Worm (Caenorhabditis elegans): ENCODE data around the gene F45E1.5.

F45E1.5 gene

DNA sequence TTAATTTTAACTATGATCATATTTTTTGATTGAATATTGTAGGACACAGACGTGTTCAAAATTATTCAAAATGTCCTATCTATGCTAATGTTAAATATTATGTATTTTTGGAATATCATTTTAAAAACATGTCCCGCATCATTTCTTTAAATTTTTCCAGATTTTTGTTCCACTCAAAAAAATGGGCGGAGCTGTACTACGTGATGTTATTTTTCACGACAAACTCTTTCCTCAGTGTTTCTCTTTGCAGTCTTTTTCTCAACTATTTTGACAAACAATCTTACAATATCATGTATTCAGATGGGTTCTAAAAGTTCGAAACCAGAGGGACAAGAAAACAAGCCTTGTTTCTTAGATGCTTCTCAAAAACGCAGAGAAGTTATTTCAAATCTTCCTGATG lies at the start of gene F45E1.5:
TSS of gene F45E1.5 (plus strand) at position 301 of the 400 bp plus-strand sequence.
- TF ChIP-seq aly-1 (tag; optimal IDR thresholded peaks at IDR 0.05): no peak
- TF ChIP-seq tra-4 (tag; optimal IDR thresholded peaks at IDR 0.05): no peak
- no peak for TF ChIP-seq hmg-4 (GFP tag; optimal IDR thresholded peaks at IDR 0.05)
- TF ChIP-seq F13C5.2 (tag; optimal IDR thresholded peaks at IDR 0.05): no peak
- TF ChIP-seq scrt-1 (GFP tag; IDR thresholded peaks at IDR 0.05): no peak
- no peak for TF ChIP-seq tbx-37 (GFP tag; conservative IDR thresholded peaks at IDR 0.05)
- TF ChIP-seq flt-1 (GFP tag; IDR thresholded peaks at IDR 0.05): no peak
- TF ChIP-seq ama-1 (optimal IDR thresholded peaks at IDR 0.05): no peak
- TF ChIP-seq B0310.2 (tag; optimal IDR thresholded peaks at IDR 0.05): no peak
- TF ChIP-seq pes-1 (GFP tag; IDR thresholded peaks at IDR 0.05): no peak
- no peak for TF ChIP-seq tbx-11 (GFP tag; IDR thresholded peaks at IDR 0.05)
- TF ChIP-seq hnd-1 (tag; optimal IDR thresholded peaks at IDR 0.05): no peak
- no peak for TF ChIP-seq hmbx-1 (tag; optimal IDR thresholded peaks at IDR 0.05)
- no peak for TF ChIP-seq ets-7 (tag; optimal IDR thresholded peaks at IDR 0.05)
- no peak for TF ChIP-seq ceh-36 (tag; optimal IDR thresholded peaks at IDR 0.05)
- TF ChIP-seq ceh-13 (GFP tag; optimal IDR thresholded peaks at IDR 0.05): no peak
- TF ChIP-seq sea-1 (GFP tag; conservative IDR thresholded peaks at IDR 0.05): no peak

DNA sequence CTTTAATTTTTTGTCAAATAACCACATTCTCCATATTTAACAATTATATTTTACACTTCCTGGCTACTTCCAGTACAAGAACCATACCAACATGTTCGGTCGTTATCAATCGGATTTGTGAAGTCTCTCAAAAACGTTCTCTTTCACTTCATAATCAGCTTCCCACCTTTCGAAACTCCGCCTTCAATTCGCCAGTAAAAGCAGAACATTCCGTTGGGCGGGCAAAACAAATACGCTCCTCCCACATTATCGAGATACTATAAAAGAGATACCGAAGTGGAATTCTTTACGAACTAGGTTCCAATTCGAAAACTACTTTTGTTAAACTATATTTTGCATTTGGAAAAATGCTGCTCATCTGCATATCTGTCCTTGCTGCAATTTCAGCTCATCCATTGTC lies 46.0 kb upstream of the F45E1.5 start, which contains the start of gene zig-3:
TSS of gene zig-3 (plus strand) at position 301 of the 400 bp plus-strand sequence.
- TF ChIP-seq B0310.2 (tag; optimal IDR thresholded peaks at IDR 0.05) (no peak), sea-1 (GFP tag; conservative IDR thresholded peaks at IDR 0.05) (no peak), tbx-37 (GFP tag; conservative IDR thresholded peaks at IDR 0.05) (no peak), F13C5.2 (tag; optimal IDR thresholded peaks at IDR 0.05) (no peak), pes-1 (GFP tag; IDR thresholded peaks at IDR 0.05) (no peak), ceh-13 (GFP tag; optimal IDR thresholded peaks at IDR 0.05) (no peak), ama-1 (optimal IDR thresholded peaks at IDR 0.05) (no peak), scrt-1 (GFP tag; IDR thresholded peaks at IDR 0.05) (no peak), ets-7 (tag; optimal IDR thresholded peaks at IDR 0.05) (no peak), tra-4 (tag; optimal IDR thresholded peaks at IDR 0.05) (no peak), hmbx-1 (tag; optimal IDR thresholded peaks at IDR 0.05) (no peak), flt-1 (GFP tag; IDR thresholded peaks at IDR 0.05) (no peak), hnd-1 (tag; optimal IDR thresholded peaks at IDR 0.05) (no peak), hmg-4 (GFP tag; optimal IDR thresholded peaks at IDR 0.05) (no peak)

DNA sequence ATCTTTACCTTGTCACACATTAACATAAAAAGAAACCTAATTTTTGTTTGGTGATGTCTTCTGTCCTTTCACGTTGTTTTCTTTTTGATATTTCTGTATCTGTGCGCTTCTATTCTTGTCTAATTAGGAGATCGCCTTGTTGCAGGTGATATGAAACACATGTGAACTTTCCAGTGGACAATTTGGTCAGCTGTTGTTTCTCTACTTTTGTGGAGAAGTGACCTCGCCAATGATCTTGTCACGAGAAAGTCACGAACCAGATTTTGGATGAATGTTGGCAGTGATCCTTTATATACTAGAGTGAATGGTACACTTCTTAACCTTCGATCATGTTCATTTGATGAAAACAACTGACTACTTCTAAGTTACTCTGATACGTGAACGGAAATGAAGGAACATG lies 44.0 kb upstream of the F45E1.5 start:
- TF ChIP-seq ceh-13 (GFP tag; optimal IDR thresholded peaks at IDR 0.05) (no peak), sea-1 (GFP tag; conservative IDR thresholded peaks at IDR 0.05) (no peak), scrt-1 (GFP tag; IDR thresholded peaks at IDR 0.05) (no peak), ceh-36 (tag; optimal IDR thresholded peaks at IDR 0.05) (no peak), tbx-37 (GFP tag; conservative IDR thresholded peaks at IDR 0.05) (no peak), tra-4 (tag; optimal IDR thresholded peaks at IDR 0.05) (no peak), F13C5.2 (tag; optimal IDR thresholded peaks at IDR 0.05) (no peak), tbx-11 (GFP tag; IDR thresholded peaks at IDR 0.05) (no peak), flt-1 (GFP tag; IDR thresholded peaks at IDR 0.05) (no peak)

DNA sequence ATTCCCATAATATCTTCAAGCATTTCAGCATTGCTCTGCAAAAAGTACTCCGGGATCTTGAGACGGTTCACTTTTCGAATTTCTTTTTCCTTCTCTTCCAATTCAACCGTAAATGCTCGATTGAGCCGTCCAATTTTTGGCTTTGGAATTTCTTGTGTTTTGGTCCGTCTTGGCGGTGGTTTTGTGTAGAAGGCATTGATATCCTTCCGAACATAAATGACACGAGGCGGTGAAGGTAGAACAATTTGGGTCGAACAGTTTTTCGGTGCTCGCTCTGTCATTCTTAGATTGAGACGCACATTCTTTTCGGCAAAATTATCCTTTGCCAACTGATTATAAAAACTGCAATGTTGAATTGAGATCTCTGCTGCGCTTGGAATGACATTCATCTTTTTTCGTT lies 33.8 kb upstream of the F45E1.5 start:
- TF ChIP-seq flt-1 (GFP tag; IDR thresholded peaks at IDR 0.05) (no peak), tbx-37 (GFP tag; conservative IDR thresholded peaks at IDR 0.05) (no peak), scrt-1 (GFP tag; IDR thresholded peaks at IDR 0.05) (no peak), hmg-4 (GFP tag; optimal IDR thresholded peaks at IDR 0.05) (no peak), pes-1 (GFP tag; IDR thresholded peaks at IDR 0.05) (no peak), ama-1 (optimal IDR thresholded peaks at IDR 0.05) (no peak), sea-1 (GFP tag; conservative IDR thresholded peaks at IDR 0.05) (no peak), tbx-11 (GFP tag; IDR thresholded peaks at IDR 0.05) (no peak), B0310.2 (tag; optimal IDR thresholded peaks at IDR 0.05) (no peak), hmbx-1 (tag; optimal IDR thresholded peaks at IDR 0.05) (no peak), ets-7 (tag; optimal IDR thresholded peaks at IDR 0.05) (no peak), aly-1 (tag; optimal IDR thresholded peaks at IDR 0.05) (no peak), ceh-36 (tag; optimal IDR thresholded peaks at IDR 0.05) (no peak), F13C5.2 (tag; optimal IDR thresholded peaks at IDR 0.05) (no peak)

DNA sequence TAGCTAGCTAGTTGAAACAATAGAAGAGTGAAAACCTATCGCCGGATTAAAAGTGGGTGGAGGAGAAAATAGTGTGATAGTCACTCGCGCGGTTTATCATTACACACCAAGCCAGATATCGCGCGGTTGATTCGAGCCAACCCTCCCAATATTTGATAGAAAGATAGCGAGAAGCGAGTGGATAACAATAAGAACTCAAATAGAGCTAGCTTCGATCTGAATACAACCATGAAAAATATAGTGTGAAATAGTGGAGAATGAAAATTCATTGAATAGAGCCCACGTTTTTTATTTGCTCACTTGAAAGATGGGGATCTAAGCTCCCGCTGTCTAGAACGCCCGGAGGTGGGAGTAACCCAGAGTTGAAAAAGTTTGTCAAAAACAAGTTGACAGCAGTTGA lies 31.5 kb upstream of the F45E1.5 start, which contains the start of gene tnt-3:
TSS of gene tnt-3 (minus strand) at position 101 of the 400 bp plus-strand sequence.
- TF ChIP-seq ets-7 (tag; optimal IDR thresholded peaks at IDR 0.05): no peak
- TF ChIP-seq aly-1 (tag; optimal IDR thresholded peaks at IDR 0.05): no peak
- no peak for TF ChIP-seq F13C5.2 (tag; optimal IDR thresholded peaks at IDR 0.05)
- TF ChIP-seq tbx-11 (GFP tag; IDR thresholded peaks at IDR 0.05): no peak
- no peak for TF ChIP-seq scrt-1 (GFP tag; IDR thresholded peaks at IDR 0.05)
- TF ChIP-seq tra-4 (tag; optimal IDR thresholded peaks at IDR 0.05): no peak
- TF ChIP-seq sea-1 (GFP tag; conservative IDR thresholded peaks at IDR 0.05): no peak
- TF ChIP-seq tbx-37 (GFP tag; conservative IDR thresholded peaks at IDR 0.05): no peak
- TF ChIP-seq pes-1 (GFP tag; IDR thresholded peaks at IDR 0.05): no peak
- no peak for TF ChIP-seq hnd-1 (tag; optimal IDR thresholded peaks at IDR 0.05)

DNA sequence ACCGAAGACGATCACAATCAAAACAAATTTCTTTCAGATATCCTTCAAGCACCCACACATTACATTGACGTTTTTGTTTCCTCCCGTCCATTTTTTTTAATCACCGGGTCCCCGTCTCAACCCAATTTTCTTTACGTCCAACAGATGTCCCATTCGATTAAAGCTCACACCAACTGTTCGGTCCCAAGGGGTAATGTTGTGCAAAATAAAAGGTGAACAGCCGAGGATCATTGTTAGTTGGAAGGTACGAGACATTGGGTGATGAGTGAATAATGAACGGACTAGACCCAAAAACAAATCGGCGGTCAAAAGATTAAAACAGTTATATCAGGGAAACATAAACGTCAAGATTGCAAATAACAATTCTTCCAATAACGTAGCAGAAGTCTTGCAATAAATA lies 31.1 kb upstream of the F45E1.5 start:
- TF ChIP-seq ama-1 (optimal IDR thresholded peaks at IDR 0.05) (no peak), tra-4 (tag; optimal IDR thresholded peaks at IDR 0.05) (no peak), ceh-13 (GFP tag; optimal IDR thresholded peaks at IDR 0.05) (no peak)

DNA sequence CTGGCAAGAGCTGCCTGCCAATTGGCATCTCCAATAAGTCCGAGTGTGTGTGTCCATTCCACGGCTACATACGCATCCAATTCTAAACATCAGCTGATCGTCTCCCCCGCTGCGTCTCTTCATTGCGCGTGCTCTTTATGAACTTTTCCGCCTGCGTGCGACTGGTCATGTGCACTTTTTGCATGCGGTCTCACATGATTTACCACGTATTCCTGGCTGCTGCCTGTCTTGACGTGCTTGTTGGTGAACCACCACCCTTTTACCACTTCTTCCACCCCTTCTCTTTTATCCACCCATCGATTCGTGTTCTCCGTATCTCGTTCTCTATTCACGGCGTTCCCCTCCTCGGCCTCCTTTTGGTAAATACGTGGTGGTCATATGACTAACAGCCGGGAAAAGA lies 24.9 kb upstream of the F45E1.5 start:
- TF ChIP-seq flt-1 (GFP tag; IDR thresholded peaks at IDR 0.05) (no peak), ets-7 (tag; optimal IDR thresholded peaks at IDR 0.05) (no peak), pes-1 (GFP tag; IDR thresholded peaks at IDR 0.05) (no peak), tbx-11 (GFP tag; IDR thresholded peaks at IDR 0.05) (0 out of 2 replicates have a peak, but pooled peaks have one; percentile 45), F13C5.2 (tag; optimal IDR thresholded peaks at IDR 0.05) (peak; percentile 81), ama-1 (optimal IDR thresholded peaks at IDR 0.05) (no peak), sea-1 (GFP tag; conservative IDR thresholded peaks at IDR 0.05) (peak; percentile 61; the same call in 1 of the 2 replicates), tbx-37 (GFP tag; conservative IDR thresholded peaks at IDR 0.05) (no peak; the same call in 1 of the 2 replicates), ceh-13 (GFP tag; optimal IDR thresholded peaks at IDR 0.05) (no peak), ceh-36 (tag; optimal IDR thresholded peaks at IDR 0.05) (no peak), aly-1 (tag; optimal IDR thresholded peaks at IDR 0.05) (no peak), hmg-4 (GFP tag; optimal IDR thresholded peaks at IDR 0.05) (peak; percentile 93), scrt-1 (GFP tag; IDR thresholded peaks at IDR 0.05) (peak; percentile 70), B0310.2 (tag; optimal IDR thresholded peaks at IDR 0.05) (peak; percentile 41)
